Fruit fly (Drosophila melanogaster) whole organism, embryonic: ENCODE measurements around the gene Syx1A.

Experiments
- Antp ChIP-seq: fragments of 200-800 bp; sonication (Bioruptor generic); optimal IDR thresholded peaks from 3 replicates; lab custom pipeline; 2016; ENCODE audit warnings: missing biosample characterization, missing genetic modification characterization
- BEAF-32 ChIP-seq: fragments of 200-800 bp; sonication (Bioruptor generic); optimal IDR thresholded peaks from 3 replicates; lab custom pipeline; 2017; ENCODE audit warnings: missing biosample characterization, missing genetic modification characterization, mild to moderate bottlenecking, moderate library complexity, missing genetic modification reagents
- CG10959 ChIP-seq: fragments of 200-800 bp; sonication (Bioruptor generic); IDR thresholded peaks from 2 replicates; pipeline ENCODE4 v1.3.6; 2022; ENCODE audit warnings: missing biosample characterization, missing genetic modification characterization
- CG11247 ChIP-seq: fragments of 200-800 bp; sonication (Bioruptor generic); IDR thresholded peaks from 2 replicates; pipeline ENCODE4 v1.3.6; 2022; ENCODE audit warnings: missing biosample characterization, missing genetic modification characterization
- CG12219 ChIP-seq: fragments of 200-800 bp; sonication (Bioruptor generic); optimal IDR thresholded peaks from 3 replicates; lab custom pipeline; 2018; ENCODE audit warnings: missing biosample characterization, mild to moderate bottlenecking, missing genetic modification characterization
- CG12299 ChIP-seq: fragments of 200-800 bp; sonication (Bioruptor generic); optimal IDR thresholded peaks from 2 replicates; lab custom pipeline; 2018; ENCODE audit warnings: missing biosample characterization, mild to moderate bottlenecking, missing genetic modification characterization
- CG13123 ChIP-seq: fragments of 200-800 bp; sonication (Bioruptor generic); optimal IDR thresholded peaks from 2 replicates; lab custom pipeline; 2016; ENCODE audit warnings: missing biosample characterization, missing genetic modification characterization
- CG14965 ChIP-seq: fragments of 200-800 bp; sonication (Bioruptor generic); optimal IDR thresholded peaks from 2 replicates; lab custom pipeline; 2016; ENCODE audit warnings: missing biosample characterization, missing genetic modification characterization, borderline replicate concordance
- CG15011 ChIP-seq: fragments of 200-800 bp; sonication (Bioruptor generic); optimal IDR thresholded peaks from 3 replicates; lab custom pipeline; 2018; ENCODE audit warnings: missing biosample characterization, mild to moderate bottlenecking, missing genetic modification characterization
- CG15601 ChIP-seq: fragments of 200-800 bp; sonication (Bioruptor generic); optimal IDR thresholded peaks from 3 replicates; lab custom pipeline; 2019; ENCODE audit warnings: missing biosample characterization, mild to moderate bottlenecking, missing genetic modification characterization, moderate library complexity
- CG15696 ChIP-seq: fragments of 200-800 bp; sonication (Bioruptor generic); optimal IDR thresholded peaks from 2 replicates; lab custom pipeline; 2019; ENCODE audit warnings: missing biosample characterization, mild to moderate bottlenecking, missing genetic modification characterization, moderate library complexity
- CG18619 ChIP-seq: fragments of 200-800 bp; sonication (Bioruptor generic); optimal IDR thresholded peaks from 3 replicates; lab custom pipeline; 2017; ENCODE audit warnings: missing biosample characterization, mild to moderate bottlenecking, missing genetic modification characterization
- CG31388 ChIP-seq: fragments of 200-800 bp; sonication (Bioruptor generic); optimal IDR thresholded peaks from 2 replicates; lab custom pipeline; 2016; ENCODE audit warnings: missing biosample characterization, missing genetic modification characterization
- CG32772 ChIP-seq: fragments of 200-800 bp; sonication (Bioruptor generic); IDR thresholded peaks from 2 replicates; pipeline ENCODE4 v1.3.6; 2022; ENCODE audit warnings: missing biosample characterization, missing genetic modification characterization
- CG33213 ChIP-seq: fragments of 200-800 bp; sonication (Bioruptor generic); optimal IDR thresholded peaks from 3 replicates; lab custom pipeline; 2016; ENCODE audit warnings: missing biosample characterization, missing genetic modification characterization
- CG34422 ChIP-seq: fragments of 200-800 bp; sonication (Bioruptor generic); IDR thresholded peaks from 3 replicates; pipeline ENCODE4 v1.3.6; 2022; ENCODE audit warnings: missing biosample characterization, missing genetic modification characterization
- CG5953 ChIP-seq: fragments of 200-800 bp; sonication (Bioruptor generic); IDR thresholded peaks from 2 replicates; pipeline ENCODE4 v1.3.6; 2022; ENCODE audit warnings: missing biosample characterization, missing genetic modification characterization
- CG6854 ChIP-seq: fragments of 200-800 bp; sonication (Bioruptor generic); optimal IDR thresholded peaks from 3 replicates; lab custom pipeline; 2017; ENCODE audit warnings: missing biosample characterization, mild to moderate bottlenecking, missing genetic modification characterization
- CG7372 ChIP-seq: fragments of 200-800 bp; sonication (Bioruptor generic); IDR thresholded peaks from 2 replicates; pipeline ENCODE4 v1.3.6; 2022; ENCODE audit warnings: missing biosample characterization, missing genetic modification characterization
- CG8281 ChIP-seq: fragments of 200-800 bp; sonication (Bioruptor generic); optimal IDR thresholded peaks from 2 replicates; lab custom pipeline; 2018; ENCODE audit warnings: missing biosample characterization, mild to moderate bottlenecking, missing genetic modification characterization, moderate library complexity
- CG8359 ChIP-seq: fragments of 200-800 bp; sonication (Bioruptor generic); optimal IDR thresholded peaks from 2 replicates; lab custom pipeline; 2017; ENCODE audit warnings: missing biosample characterization, mild to moderate bottlenecking, missing genetic modification characterization, borderline replicate concordance
- CG9215 ChIP-seq: fragments of 200-800 bp; sonication (Bioruptor generic); IDR thresholded peaks from 2 replicates; pipeline ENCODE4 v1.3.6; 2022; ENCODE audit warnings: missing biosample characterization, missing genetic modification characterization
- CG9437 ChIP-seq: fragments of 200-800 bp; sonication (Bioruptor generic); optimal IDR thresholded peaks from 2 replicates; lab custom pipeline; 2018; ENCODE audit warnings: missing biosample characterization, mild to moderate bottlenecking, missing genetic modification characterization
- CG9817 ChIP-seq: fragments of 200-800 bp; sonication (Bioruptor generic); optimal IDR thresholded peaks from 2 replicates; lab custom pipeline; 2018; ENCODE audit warnings: missing biosample characterization, mild to moderate bottlenecking, missing genetic modification characterization, moderate library complexity
- D ChIP-seq, 2 experiments: fragments of 200-800 bp in 1 of 2; fragments of >200 bp in 1 of 2; sonication (Bioruptor generic) in 1 of 2; optimal IDR thresholded peaks; 2 replicates in 1 of 2; 3 replicates in 1 of 2; lab custom pipeline; 2017; ENCODE audit warnings: mild to moderate bottlenecking in 1 of 2, missing biosample characterization in 1 of 2, missing genetic modification characterization in 1 of 2, missing genetic modification reagents in 1 of 2
- HHEX ChIP-seq: fragments of 200-800 bp; sonication (Bioruptor generic); optimal IDR thresholded peaks from 3 replicates; lab custom pipeline; 2017; ENCODE audit warnings: missing biosample characterization, mild to moderate bottlenecking, missing genetic modification characterization, missing genetic modification reagents
- Hr39 ChIP-seq: fragments of >200 bp; optimal IDR thresholded peaks from 2 replicates; lab custom pipeline; 2017
- MTF-1 ChIP-seq: fragments of 200-800 bp; sonication (Bioruptor generic); optimal IDR thresholded peaks from 2 replicates; lab custom pipeline; 2018; ENCODE audit warnings: missing biosample characterization, mild to moderate bottlenecking, missing genetic modification characterization, borderline replicate concordance
- Ravus ChIP-seq: fragments of 200-800 bp; sonication (Bioruptor generic); IDR thresholded peaks from 2 replicates; pipeline ENCODE4 v1.3.6; 2022; ENCODE audit warnings: missing biosample characterization, missing genetic modification characterization
- Sry-β ChIP-seq: fragments of 200-800 bp; sonication (Bioruptor generic); optimal IDR thresholded peaks from 2 replicates; lab custom pipeline; 2018; ENCODE audit warnings: missing biosample characterization, mild to moderate bottlenecking, missing genetic modification characterization, moderate library complexity
- Trl ChIP-seq, 3 experiments: fragments of >200 bp in 2 of 3; fragments of 200-800 bp in 1 of 3; sonication (Bioruptor generic) in 1 of 3; optimal IDR thresholded peaks; 2 replicates in 1 of 3; 3 replicates in 2 of 3; lab custom pipeline; 2016 to 2017; ENCODE audit warnings: missing biosample characterization in 1 of 3, missing genetic modification characterization in 1 of 3
- Usf ChIP-seq: fragments of 200-800 bp; sonication (Bioruptor generic); optimal IDR thresholded peaks from 2 replicates; lab custom pipeline; 2017; ENCODE audit warnings: missing genotype, missing biosample characterization, missing genetic modification characterization
- Xrp1 ChIP-seq: fragments of 200-800 bp; sonication (Bioruptor generic); IDR thresholded peaks from 2 replicates; pipeline ENCODE4 v1.3.6; 2022; ENCODE audit warnings: missing biosample characterization, missing genetic modification characterization
- ara ChIP-seq: fragments of 200-800 bp; sonication (Bioruptor generic); IDR thresholded peaks from 2 replicates; pipeline ENCODE4 v1.3.6; 2022; ENCODE audit warnings: missing biosample characterization, missing genetic modification characterization
- cad ChIP-seq: fragments of >200 bp; optimal IDR thresholded peaks from 2 replicates; lab custom pipeline; 2017; ENCODE audit warnings: missing biosample characterization, missing genetic modification characterization
- caup ChIP-seq: fragments of 200-800 bp; sonication (Bioruptor generic); optimal IDR thresholded peaks from 3 replicates; lab custom pipeline; 2017; ENCODE audit warnings: missing biosample characterization, mild to moderate bottlenecking, missing genetic modification characterization, moderate library complexity; ENCODE audit not compliant: severe bottlenecking
- chinmo ChIP-seq: fragments of 200-800 bp; sonication (Bioruptor generic); IDR thresholded peaks from 4 replicates; pipeline ENCODE4 v1.3.6; 2022; ENCODE audit warnings: missing biosample characterization, missing genetic modification characterization; ENCODE audit not compliant: partially characterized antibody
- crp ChIP-seq, 2 experiments: fragments of 200-800 bp; sonication (Bioruptor generic); optimal IDR thresholded peaks; 2 replicates in 1 of 2; 3 replicates in 1 of 2; lab custom pipeline; 2017; ENCODE audit warnings: missing biosample characterization in 2 of 2, missing genetic modification characterization in 2 of 2, mild to moderate bottlenecking in 1 of 2, moderate library complexity in 1 of 2
- eve ChIP-seq, 2 experiments: fragments of >200 bp; optimal IDR thresholded peaks; 2 replicates each; lab custom pipeline; 2017; ENCODE audit warnings: missing biosample characterization in 2 of 2, missing genetic modification characterization in 2 of 2
- fd96Cb ChIP-seq: fragments of 200-800 bp; sonication (Bioruptor generic); optimal IDR thresholded peaks from 2 replicates; lab custom pipeline; 2018; ENCODE audit warnings: missing biosample characterization, mild to moderate bottlenecking, missing genetic modification characterization, moderate library complexity
- grau ChIP-seq: fragments of 200-800 bp; optimal IDR thresholded peaks from 3 replicates; lab custom pipeline; 2019; ENCODE audit warnings: missing biosample characterization, mild to moderate bottlenecking, missing genetic modification characterization, moderate library complexity
- ind ChIP-seq: fragments of 200-800 bp; sonication (Bioruptor generic); optimal IDR thresholded peaks from 3 replicates; lab custom pipeline; 2016; ENCODE audit warnings: missing biosample characterization, missing genetic modification characterization
- insv ChIP-seq, 2 experiments: fragments of 200-800 bp; sonication (Bioruptor generic); optimal IDR thresholded peaks; 3 replicates each; lab custom pipeline; 2016 to 2018; ENCODE audit warnings: missing biosample characterization in 2 of 2, missing genetic modification characterization in 2 of 2
- ken ChIP-seq: fragments of 200-800 bp; sonication (Bioruptor generic); IDR thresholded peaks from 3 replicates; pipeline ENCODE4 v1.3.6; 2022; ENCODE audit warnings: missing biosample characterization, missing genetic modification characterization
- klu ChIP-seq: fragments of 200-800 bp; sonication (Bioruptor generic); IDR thresholded peaks from 2 replicates; pipeline ENCODE4 v1.3.6; 2022; ENCODE audit warnings: missing biosample characterization, missing genetic modification characterization
- pho ChIP-seq: fragments of 200-800 bp; sonication (Bioruptor generic); optimal IDR thresholded peaks from 2 replicates; lab custom pipeline; 2016; ENCODE audit warnings: missing biosample characterization, missing genetic modification characterization
- prd ChIP-seq, 3 experiments: fragments of >200 bp in 2 of 3; fragments of 200-800 bp in 1 of 3; sonication (Bioruptor generic) in 1 of 3; optimal IDR thresholded peaks in 2 of 3; IDR thresholded peaks in 1 of 3; 2 replicates in 2 of 3; 3 replicates in 1 of 3; pipeline versions ENCODE4 v1.3.6 to Lab custom; 2017 to 2022; ENCODE audit warnings: missing biosample characterization in 1 of 3, missing genetic modification characterization in 1 of 3
- rib ChIP-seq: fragments of 200-800 bp; sonication (Bioruptor generic); IDR thresholded peaks from 2 replicates; pipeline ENCODE4 v1.3.6; 2022; ENCODE audit warnings: missing biosample characterization, missing genetic modification characterization
- vfl ChIP-seq: fragments of 200-800 bp; sonication (Bioruptor generic); optimal IDR thresholded peaks from 2 replicates; lab custom pipeline; 2016; ENCODE audit warnings: missing biosample characterization, missing genetic modification characterization

Syx1A gene

DNA sequence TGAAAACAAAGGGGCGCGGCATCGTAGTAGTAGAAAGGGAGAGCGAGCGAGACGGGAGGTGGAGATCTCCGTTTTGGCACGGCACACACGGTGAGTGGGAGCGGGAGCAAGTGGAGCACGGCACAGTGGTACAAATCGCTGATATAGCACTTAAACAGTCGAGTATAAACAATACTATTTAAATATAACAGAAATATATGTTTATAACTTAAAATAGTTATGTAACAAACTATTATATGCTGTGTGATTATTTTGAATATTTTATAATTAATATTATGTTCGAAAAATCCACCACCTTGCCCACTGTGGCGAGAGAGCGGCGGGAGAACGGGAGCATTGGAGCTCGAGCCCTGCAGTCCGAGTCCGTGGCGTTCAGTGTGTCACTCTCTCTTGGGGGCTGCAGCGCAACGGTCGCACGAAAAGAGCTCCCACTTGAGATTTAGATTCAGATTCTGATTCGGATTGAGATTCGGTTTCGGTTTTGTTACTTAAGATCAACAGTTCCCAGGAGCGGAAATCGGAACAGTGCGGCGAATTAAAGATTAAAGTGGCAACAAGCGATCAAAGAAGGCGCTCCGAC, 35.5 kb upstream of the Syx1A start, which contains the start of gene Kal1 (continued):
- TF ChIP-seq CG18619 (GFP tag; lab: Kevin White, UChicago) (peak; percentile 81), chinmo (0 out of 4 replicates have a peak, but pooled peaks have one; percentile 44), CG9215 (GFP tag; lab: Robert Waterston, UW) (peak; percentile 59), CG9817 (tag; lab: Kevin White, UChicago) (peak; percentile 66), MTF-1 (GFP tag; lab: Kevin White, UChicago) (peak; percentile 78), rib (GFP tag; lab: Robert Waterston, UW) (0 out of 2 replicates have a peak, but pooled peaks have one; percentile 44), CG34422 (GFP tag; lab: Robert Waterston, UW) (peak; percentile 90), CG12299 (tag; lab: Kevin White, UChicago) (peak; percentile 89), BEAF-32 (GFP tag; lab: Kevin White, UChicago) (no peak), CG12219 (peak; percentile 93), Ravus (GFP tag; lab: Robert Waterston, UW) (peak; percentile 67; the same call in 1 of the 2 replicates), CG5953 (GFP tag; lab: Robert Waterston, UW) (peak; percentile 87), CG32772 (GFP tag; lab: Robert Waterston, UW) (peak; percentile 93), cad (GFP tag; lab: Kevin White, UChicago) (no peak), D (optimal IDR thresholded peaks at IDR 0.05; lab: Kevin White, UChicago) (no peak), D (GFP tag; optimal IDR thresholded peaks at IDR 0.05; lab: Kevin White, UChicago) (peak; percentile 97), CG9437 (GFP tag; lab: Kevin White, UChicago) (peak; percentile 81), Trl (optimal IDR thresholded peaks at IDR 0.05; lab: Kevin White, UChicago) (peak in 1 of 2 experiments; percentile 44), Trl (GFP tag; optimal IDR thresholded peaks at IDR 0.05; lab: Kevin White, UChicago) (no peak), CG15696 (tag; lab: Kevin White, UChicago) (peak; percentile 53), Usf (GFP tag; lab: Kevin White, UChicago) (peak; percentile 74), CG13123 (GFP tag; lab: Kevin White, UChicago) (peak; percentile 72), pho (GFP tag; lab: Kevin White, UChicago) (no peak), CG14965 (GFP tag; lab: Kevin White, UChicago) (no peak), CG7372 (GFP tag; lab: Robert Waterston, UW) (peak; percentile 73), CG15601 (tag; lab: Kevin White, UChicago) (peak; percentile 94), ken (GFP tag; lab: Robert Waterston, UW) (peak; percentile 90), ind (GFP tag; lab: Kevin White, UChicago) (peak; percentile 82), CG11247 (GFP tag; lab: Robert Waterston, UW) (peak; percentile 78), insv (GFP tag; optimal IDR thresholded peaks at IDR 0.05; lab: Kevin White, UChicago) (peak in 1 of 2 experiments; percentile 7), ara (peak; percentile 92), HHEX (peak; percentile 91), caup (GFP tag; lab: Kevin White, UChicago) (peak; percentile 81), CG31388 (peak; percentile 58), CG8359 (GFP tag; lab: Kevin White, UChicago) (peak; percentile 81), vfl (GFP tag; lab: Kevin White, UChicago) (no peak)

DNA sequence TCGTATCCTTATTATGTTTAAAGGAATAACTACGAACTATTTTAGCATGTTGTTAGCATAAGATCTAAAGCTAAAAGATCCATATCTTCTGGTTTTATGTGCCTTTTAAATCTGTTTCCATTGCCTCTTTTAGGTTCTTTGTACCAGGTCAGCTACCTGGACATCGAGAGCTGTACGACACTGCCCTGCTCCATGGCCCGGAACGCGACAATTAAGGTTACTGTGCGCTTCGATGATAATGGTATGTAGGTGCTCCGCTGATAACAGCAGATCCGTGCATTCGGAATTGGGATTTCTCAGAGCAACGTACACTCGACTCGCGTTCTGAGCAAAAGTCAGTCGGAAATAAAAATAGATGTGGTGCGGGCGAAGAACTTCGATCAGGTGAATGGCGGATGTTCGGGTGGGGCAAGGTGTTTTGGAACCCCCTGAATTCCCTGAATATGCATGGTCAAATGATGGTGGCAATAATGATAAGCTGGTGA, 34.1 kb upstream of the Syx1A start:
- TF ChIP-seq Antp: no peak
- TF ChIP-seq CG15011 (GFP tag; lab: Kevin White, UChicago): no peak
- no peak for TF ChIP-seq eve (GFP tag; optimal IDR thresholded peaks at IDR 0.05; lab: Kevin White, UChicago)
- TF ChIP-seq klu (GFP tag; lab: Robert Waterston, UW): no peak
- no peak for TF ChIP-seq CG33213 (GFP tag; lab: Kevin White, UChicago)
- TF ChIP-seq grau (tag; lab: Kevin White, UChicago): no peak
- no peak for TF ChIP-seq Xrp1 (GFP tag; lab: Robert Waterston, UW)
- TF ChIP-seq CG8281: no peak
- TF ChIP-seq CG6854 (GFP tag; lab: Kevin White, UChicago): no peak
- TF ChIP-seq Sry-β (GFP tag; lab: Kevin White, UChicago): no peak
- no peak for TF ChIP-seq Hr39 (lab: Kevin White, UChicago)
- TF ChIP-seq CG10959 (GFP tag; lab: Robert Waterston, UW): no peak
- no peak for TF ChIP-seq crp (GFP tag; optimal IDR thresholded peaks at IDR 0.05; lab: Kevin White, UChicago)
- TF ChIP-seq fd96Cb (tag; lab: Kevin White, UChicago): no peak
- no peak for TF ChIP-seq prd (optimal IDR thresholded peaks at IDR 0.05; lab: Kevin White, UChicago)
- TF ChIP-seq prd (GFP tag; IDR thresholded peaks at IDR 0.05; lab: Robert Waterston, UW): no peak
